Worm (Caenorhabditis elegans) whole organism, late embryonic: Measurements from ENCODE around the gene clec-47.

ENCODE experiments used
- C08G9.2 ChIP-seq: sonication (generic microtip); optimal IDR thresholded peaks from 2 replicates; lab custom pipeline; 2016; ENCODE audit warnings: mild to moderate bottlenecking, missing genetic modification characterization, moderate library complexity, missing compliant biosample characterization
- C38D4.7 ChIP-seq: fragments of 200-800 bp; sonication (Bioruptor generic); optimal IDR thresholded peaks from 2 replicates; lab custom pipeline; 2018; ENCODE audit warnings: mild to moderate bottlenecking, missing genetic modification characterization, moderate library complexity, missing compliant biosample characterization
- ahr-1 ChIP-seq: sonication (generic microtip); optimal IDR thresholded peaks from 2 replicates; lab custom pipeline; 2016; ENCODE audit warnings: missing genetic modification characterization, missing compliant biosample characterization
- ceh-14 ChIP-seq: sonication (generic microtip); optimal IDR thresholded peaks from 2 replicates; lab custom pipeline; 2016; ENCODE audit warnings: missing genotype, missing genetic modification characterization, missing compliant biosample characterization
- ceh-18 ChIP-seq: sonication (generic microtip); optimal IDR thresholded peaks from 2 replicates; lab custom pipeline; 2016; ENCODE audit warnings: missing genetic modification characterization, missing compliant biosample characterization
- ceh-24 ChIP-seq: sonication (generic microtip); optimal IDR thresholded peaks from 2 replicates; lab custom pipeline; 2016; ENCODE audit warnings: mild to moderate bottlenecking, missing genetic modification characterization, missing compliant biosample characterization
- ceh-31 ChIP-seq: sonication (generic microtip); optimal IDR thresholded peaks from 2 replicates; lab custom pipeline; 2016; ENCODE audit warnings: missing genetic modification characterization, missing compliant biosample characterization
- ceh-34 ChIP-seq: sonication (generic microtip); optimal IDR thresholded peaks from 2 replicates; lab custom pipeline; 2016; ENCODE audit warnings: mild to moderate bottlenecking, missing genetic modification characterization, missing compliant biosample characterization
- ceh-45 ChIP-seq: fragments of 200-800 bp; sonication (Bioruptor generic); IDR thresholded peaks from 2 replicates; pipeline ENCODE4 v1.3.6; 2022; ENCODE audit warnings: missing genetic modification reagents, missing genetic modification characterization, missing compliant biosample characterization
- ceh-48 ChIP-seq: sonication (generic microtip); optimal IDR thresholded peaks from 2 replicates; lab custom pipeline; 2016; ENCODE audit warnings: missing genetic modification characterization, inconsistent platforms, missing compliant biosample characterization
- ceh-6 ChIP-seq: fragments of 200-800 bp; sonication (Bioruptor generic); optimal IDR thresholded peaks from 2 replicates; lab custom pipeline; 2018; ENCODE audit warnings: mild to moderate bottlenecking, missing genetic modification characterization, missing compliant biosample characterization
- che-1 ChIP-seq: sonication (generic microtip); optimal IDR thresholded peaks from 2 replicates; lab custom pipeline; 2016; ENCODE audit warnings: mild to moderate bottlenecking, missing genetic modification characterization, missing compliant biosample characterization
- dve-1 ChIP-seq: sonication (generic microtip); optimal IDR thresholded peaks from 2 replicates; lab custom pipeline; 2017; ENCODE audit warnings: antibody characterized with exemption, mild to moderate bottlenecking, missing genetic modification characterization, missing compliant biosample characterization
- elt-2 ChIP-seq: sonication (generic microtip); optimal IDR thresholded peaks from 2 replicates; lab custom pipeline; 2016; ENCODE audit warnings: missing genetic modification reagents, missing genetic modification characterization, missing compliant biosample characterization
- elt-4 ChIP-seq: sonication (generic microtip); optimal IDR thresholded peaks from 2 replicates; lab custom pipeline; 2016; ENCODE audit warnings: missing genetic modification characterization, missing compliant biosample characterization
- ets-4 ChIP-seq: sonication (generic microtip); optimal IDR thresholded peaks from 2 replicates; lab custom pipeline; 2016; ENCODE audit warnings: missing genetic modification characterization, missing compliant biosample characterization
- fkh-10 ChIP-seq: fragments of 150-350 bp; optimal IDR thresholded peaks from 2 replicates; lab custom pipeline; 2014; ENCODE audit warnings: missing biosample characterization, missing genetic modification reagents, missing genetic modification characterization
- fkh-6 ChIP-seq: sonication (generic microtip); optimal IDR thresholded peaks from 2 replicates; lab custom pipeline; 2016; ENCODE audit warnings: missing genetic modification characterization, missing compliant biosample characterization
- hlh-15 ChIP-seq: sonication (generic microtip); optimal IDR thresholded peaks from 2 replicates; lab custom pipeline; 2016; ENCODE audit warnings: missing genetic modification characterization, missing compliant biosample characterization
- hlh-30 ChIP-seq: sonication (generic microtip); optimal IDR thresholded peaks from 2 replicates; lab custom pipeline; 2017; ENCODE audit warnings: antibody characterized with exemption, missing genetic modification characterization, missing compliant biosample characterization; ENCODE audit not compliant: insufficient read depth
- hlh-6 ChIP-seq: sonication (generic microtip); optimal IDR thresholded peaks from 2 replicates; lab custom pipeline; 2016; ENCODE audit warnings: missing genotype, missing genetic modification characterization, missing compliant biosample characterization
- hlh-8 ChIP-seq: sonication (generic microtip); optimal IDR thresholded peaks from 2 replicates; lab custom pipeline; 2016; ENCODE audit warnings: missing genotype, missing genetic modification characterization, missing compliant biosample characterization
- mec-3 ChIP-seq: sonication (generic microtip); optimal IDR thresholded peaks from 2 replicates; lab custom pipeline; 2016; ENCODE audit warnings: borderline replicate concordance, missing genetic modification characterization, missing compliant biosample characterization
- nfya-1 ChIP-seq: sonication (generic microtip); optimal IDR thresholded peaks from 2 replicates; lab custom pipeline; 2017; ENCODE audit warnings: missing genetic modification characterization, mild to moderate bottlenecking, missing compliant biosample characterization, antibody characterized with exemption, moderate library complexity
- nhr-11 ChIP-seq: fragments of 150-350 bp; optimal IDR thresholded peaks from 2 replicates; lab custom pipeline; 2014; ENCODE audit warnings: missing biosample characterization, missing genetic modification characterization
- nhr-232 ChIP-seq: sonication (generic microtip); optimal IDR thresholded peaks from 2 replicates; lab custom pipeline; 2016; ENCODE audit warnings: missing genetic modification characterization, missing compliant biosample characterization
- pag-3 ChIP-seq: sonication (generic microtip); optimal IDR thresholded peaks from 2 replicates; lab custom pipeline; 2016; ENCODE audit warnings: missing compliant biosample characterization, missing genetic modification characterization, borderline replicate concordance
- pax-1 ChIP-seq: fragments of 150-350 bp; optimal IDR thresholded peaks from 2 replicates; lab custom pipeline; 2014; ENCODE audit warnings: missing biosample characterization, missing genetic modification characterization
- pha-4 ChIP-seq: fragments of 150-350 bp; optimal IDR thresholded peaks from 2 replicates; lab custom pipeline; 2018; ENCODE audit warnings: missing biosample characterization, missing genetic modification reagents, missing genetic modification characterization
- pqm-1 ChIP-seq: sonication (generic microtip); optimal IDR thresholded peaks from 2 replicates; lab custom pipeline; 2016; ENCODE audit warnings: missing genetic modification characterization, missing compliant biosample characterization
- pros-1 ChIP-seq: fragments of 150-350 bp; optimal IDR thresholded peaks from 2 replicates; lab custom pipeline; 2014; ENCODE audit warnings: missing biosample characterization, missing genetic modification reagents, missing genetic modification characterization
- sox-2 ChIP-seq: fragments of 200-800 bp; sonication (Bioruptor generic); IDR thresholded peaks from 2 replicates; pipeline ENCODE4 v1.3.6; 2022; ENCODE audit warnings: missing genetic modification reagents, missing genetic modification characterization, missing compliant biosample characterization
- sox-4 ChIP-seq: sonication (generic microtip); optimal IDR thresholded peaks from 2 replicates; lab custom pipeline; 2017; ENCODE audit warnings: mild to moderate bottlenecking, missing genetic modification characterization, inconsistent platforms, missing compliant biosample characterization
- tbx-2 ChIP-seq: sonication (generic microtip); optimal IDR thresholded peaks from 2 replicates; lab custom pipeline; 2016; ENCODE audit warnings: missing genetic modification characterization, missing compliant biosample characterization
- ttx-3 ChIP-seq: sonication (generic microtip); optimal IDR thresholded peaks from 2 replicates; lab custom pipeline; 2016; ENCODE audit warnings: missing genetic modification reagents, missing genetic modification characterization, missing compliant biosample characterization
- unc-42 ChIP-seq: sonication (generic microtip); optimal IDR thresholded peaks from 2 replicates; lab custom pipeline; 2016; ENCODE audit warnings: missing genotype, missing genetic modification characterization, missing compliant biosample characterization
- unc-55 ChIP-seq: sonication (generic microtip); optimal IDR thresholded peaks from 2 replicates; lab custom pipeline; 2017; ENCODE audit warnings: missing biosample characterization, missing genetic modification reagents, missing genetic modification characterization

clec-47 gene

DNA sequence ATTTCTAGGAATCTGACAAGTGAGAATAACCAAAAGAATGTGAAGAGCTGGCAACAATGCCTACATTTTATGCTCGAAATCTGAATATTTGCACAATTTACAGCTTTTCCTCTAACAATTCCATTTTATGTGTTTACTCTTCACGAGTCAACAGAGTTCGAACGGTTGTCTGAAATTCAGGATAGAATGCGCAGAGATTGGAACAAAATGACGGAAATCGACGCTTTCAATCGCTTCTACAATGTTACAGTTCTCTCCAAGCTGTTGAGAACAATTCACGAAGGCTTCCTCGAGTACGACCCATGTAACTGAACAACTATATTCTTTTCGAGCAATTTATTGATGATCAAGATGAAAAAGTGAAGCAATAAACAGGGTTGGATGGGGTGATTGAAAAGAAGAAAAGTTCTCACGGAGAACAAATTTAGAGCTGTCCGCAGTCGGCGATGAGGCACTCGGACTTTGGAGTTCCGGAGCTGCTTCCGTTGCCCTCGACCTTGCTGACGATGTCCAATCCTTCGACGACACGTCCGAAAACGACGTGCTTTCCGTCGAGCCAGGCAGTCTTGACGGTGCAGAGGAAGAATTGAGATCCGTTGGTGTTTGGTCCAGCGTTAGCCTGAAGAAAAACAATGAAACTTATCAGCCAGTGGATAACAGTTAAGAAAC, 10.8 kb downstream of the clec-47 start, which contains the start of gene Y75B12B.3:
Gene Y75B12B.3, minus strand, starts transcription at position 21 of the 669 bp plus-strand sequence.
- no peak for TF ChIP-seq pag-3 (tag; lab: Kevin White, UChicago)
- TF ChIP-seq ceh-14 (tag; lab: Kevin White, UChicago) = no peak
- no peak for TF ChIP-seq sox-2 (GFP tag; lab: Robert Waterston, UW)
- no peak for TF ChIP-seq fkh-6
- TF ChIP-seq pqm-1 (tag; lab: Kevin White, UChicago) = no peak
- TF ChIP-seq ceh-34 (tag; lab: Kevin White, UChicago) = no peak
- TF ChIP-seq ceh-6 = no peak
- TF ChIP-seq pax-1 (tag; lab: Kevin White, UChicago) = no peak

DNA sequence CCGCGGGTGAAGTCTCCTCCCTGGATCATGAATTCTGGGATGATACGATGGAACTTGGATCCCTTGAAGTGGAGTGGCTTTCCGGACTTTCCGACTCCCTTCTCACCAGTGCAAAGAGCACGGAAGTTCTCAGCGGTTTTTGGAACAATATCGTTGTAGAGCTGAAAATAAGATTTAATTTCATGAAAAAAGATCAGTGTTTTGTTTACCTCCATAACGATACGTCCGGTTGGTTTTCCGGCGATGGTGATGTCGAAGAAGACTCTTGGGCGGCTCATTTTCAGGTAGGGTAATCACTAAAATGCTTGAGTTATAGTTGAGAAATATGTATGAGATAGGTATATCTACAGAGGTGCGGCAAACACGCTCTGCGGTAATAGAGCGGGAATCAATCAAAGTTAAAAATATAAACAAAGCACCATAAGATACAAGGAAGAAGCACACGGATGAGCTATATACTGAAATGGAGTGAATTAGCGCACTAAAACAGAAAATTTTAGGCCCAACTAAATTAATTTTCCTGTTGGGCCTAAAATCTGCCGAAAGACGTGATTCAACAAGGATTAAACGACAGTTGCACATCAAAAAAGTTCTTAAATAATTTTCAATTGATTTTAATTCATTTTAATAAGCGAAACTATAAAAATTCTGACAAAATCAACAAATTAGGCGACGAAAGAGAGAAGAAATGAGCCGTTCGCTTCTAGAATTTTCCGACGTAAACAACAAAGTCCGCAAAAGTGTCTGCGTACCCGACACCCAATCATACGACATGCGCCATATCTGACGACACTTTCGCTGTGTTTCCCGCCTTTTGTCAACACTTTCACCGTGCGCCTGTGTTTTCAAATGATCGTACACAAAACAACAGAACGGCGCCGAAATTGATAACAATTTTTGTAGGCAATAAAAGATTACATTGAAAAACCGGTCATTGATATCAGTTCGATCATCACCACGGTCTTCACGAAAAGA, 11.8 kb downstream of the clec-47 start, which contains the start of the genes cyn-7 and bath-36:
Gene cyn-7, minus strand, starts transcription at position 296 of the 975 bp plus-strand sequence.
Gene bath-36, plus strand, starts transcription at position 806 of the 975 bp plus-strand sequence.
- TF ChIP-seq hlh-30 (tag; lab: Kevin White, UChicago) (no peak), hlh-8 (tag; lab: Kevin White, UChicago) (no peak), hlh-15 (tag; lab: Kevin White, UChicago) (no peak), nhr-11 (tag; lab: Kevin White, UChicago) (no peak), ceh-48 (tag; lab: Kevin White, UChicago) (no peak), tbx-2 (peak; percentile 39), C08G9.2 (tag; lab: Kevin White, UChicago) (no peak), sox-4 (no peak), elt-2 (tag; lab: Kevin White, UChicago) (peak; percentile 27), che-1 (no peak), mec-3 (no peak), hlh-6 (tag; lab: Kevin White, UChicago) (no peak), ceh-18 (tag; lab: Kevin White, UChicago) (peak; percentile 48), unc-42 (peak; percentile 29), ets-4 (tag; lab: Kevin White, UChicago) (peak; percentile 13), nfya-1 (tag; lab: Kevin White, UChicago) (peak; percentile 46), elt-4 (no peak), ttx-3 (tag; lab: Kevin White, UChicago) (no peak), ahr-1 (no peak), C38D4.7 (GFP tag; lab: Kevin White, UChicago) (no peak), ceh-45 (GFP tag; lab: Robert Waterston, UW) (no peak), unc-55 (GFP tag; lab: Kevin White, UChicago) (peak; percentile 1), ceh-31 (tag; lab: Kevin White, UChicago) (peak; percentile 36), fkh-10 (GFP tag; lab: Kevin White, UChicago) (no peak), sox-2 (GFP tag; lab: Robert Waterston, UW) (no peak), ceh-34 (tag; lab: Kevin White, UChicago) (peak; percentile 13)

- peak; percentile 36 for TF ChIP-seq ceh-18 (tag; lab: Kevin White, UChicago)
- peak; percentile 12 for TF ChIP-seq pros-1 (tag; lab: Kevin White, UChicago)
- peak; percentile 58 for TF ChIP-seq dve-1 (tag; lab: Kevin White, UChicago)
- peak; percentile 66 for TF ChIP-seq nfya-1 (tag; lab: Kevin White, UChicago)
- TF ChIP-seq ceh-31 (tag; lab: Kevin White, UChicago) = peak; percentile 63
- TF ChIP-seq unc-42 = peak; percentile 76
- TF ChIP-seq unc-55 (GFP tag; lab: Kevin White, UChicago) = peak; percentile 40
- TF ChIP-seq ceh-48 (tag; lab: Kevin White, UChicago) = peak; percentile 30
- TF ChIP-seq nhr-232 (tag; lab: Kevin White, UChicago) = no peak
- TF ChIP-seq tbx-2 = peak; percentile 16
- no peak for TF ChIP-seq pha-4 (tag; lab: Kevin White, UChicago)
- TF ChIP-seq ceh-24 = no peak
- TF ChIP-seq nhr-11 (tag; lab: Kevin White, UChicago) = no peak
Measured at ce11 chrV:15189567-15189966, 14.0 kb downstream of the clec-47 start, which contains the start of gene cyn-3. cyn-3 (plus strand) TSS chrV:15189927.
